Worm (Caenorhabditis elegans) whole organism, early embryonic: ENCODE data around the gene C50H2.4.

Experiments used
- B0310.2 ChIP-seq: sonication (generic microtip); optimal IDR thresholded peaks from 2 replicates; lab custom pipeline; 2016; ENCODE audit warnings: mild to moderate bottlenecking, missing genetic modification characterization, missing compliant biosample characterization
- F13C5.2 ChIP-seq: sonication (generic microtip); optimal IDR thresholded peaks from 2 replicates; lab custom pipeline; 2017; ENCODE audit warnings: mild to moderate bottlenecking, missing genetic modification characterization, inconsistent platforms, missing compliant biosample characterization
- aly-1 ChIP-seq: sonication (generic microtip); optimal IDR thresholded peaks from 2 replicates; lab custom pipeline; 2016; ENCODE audit warnings: missing genetic modification characterization, missing compliant biosample characterization
- ama-1 ChIP-seq: fragments of 150-350 bp; optimal IDR thresholded peaks from 2 replicates; lab custom pipeline; 2014
- ceh-13 ChIP-seq: fragments of 200-800 bp; sonication (Bioruptor generic); optimal IDR thresholded peaks from 2 replicates; lab custom pipeline; 2018; ENCODE audit warnings: mild to moderate bottlenecking, missing genetic modification characterization, missing compliant biosample characterization
- ceh-36 ChIP-seq: sonication (generic microtip); optimal IDR thresholded peaks from 2 replicates; lab custom pipeline; 2016; ENCODE audit warnings: missing genetic modification characterization, inconsistent platforms, missing compliant biosample characterization
- ets-7 ChIP-seq: sonication (generic microtip); optimal IDR thresholded peaks from 2 replicates; lab custom pipeline; 2016; ENCODE audit warnings: missing genotype, missing genetic modification characterization, missing compliant biosample characterization
- flt-1 ChIP-seq: fragments of 200-800 bp; sonication (Bioruptor generic); IDR thresholded peaks from 2 replicates; pipeline ENCODE4 v1.3.6; 2022; ENCODE audit warnings: missing genetic modification characterization, missing compliant biosample characterization
- hmbx-1 ChIP-seq: sonication (generic microtip); optimal IDR thresholded peaks from 2 replicates; lab custom pipeline; 2016; ENCODE audit warnings: mild to moderate bottlenecking, missing genetic modification characterization, missing compliant biosample characterization
- hmg-4 ChIP-seq: fragments of 200-800 bp; sonication (Bioruptor generic); optimal IDR thresholded peaks from 2 replicates; lab custom pipeline; 2018; ENCODE audit warnings: mild to moderate bottlenecking, missing genetic modification characterization, missing compliant biosample characterization
- hnd-1 ChIP-seq: sonication (generic microtip); optimal IDR thresholded peaks from 2 replicates; lab custom pipeline; 2016; ENCODE audit warnings: missing genetic modification characterization, missing compliant biosample characterization
- pes-1 ChIP-seq: fragments of 200-800 bp; sonication (Bioruptor generic); IDR thresholded peaks from 2 replicates; pipeline ENCODE4 v1.3.6; 2022; ENCODE audit warnings: missing genetic modification reagents, missing genetic modification characterization, missing compliant biosample characterization
- scrt-1 ChIP-seq: fragments of 200-800 bp; sonication (Bioruptor generic); IDR thresholded peaks from 2 replicates; pipeline ENCODE4 v1.3.6; 2022; ENCODE audit warnings: missing genetic modification characterization, missing compliant biosample characterization
- sea-1 ChIP-seq: fragments of 200-800 bp; sonication (Bioruptor generic); conservative IDR thresholded peaks from 2 replicates; pipeline ENCODE4 v1.3.6; 2022; ENCODE audit warnings: missing genetic modification characterization, missing compliant biosample characterization
- tbx-11 ChIP-seq: fragments of 200-800 bp; sonication (Bioruptor generic); IDR thresholded peaks from 2 replicates; pipeline ENCODE4 v1.3.6; 2022; ENCODE audit warnings: missing genetic modification characterization, missing compliant biosample characterization
- tbx-37 ChIP-seq: fragments of 200-800 bp; sonication (Bioruptor generic); conservative IDR thresholded peaks from 2 replicates; pipeline ENCODE4 v1.3.6; 2022; ENCODE audit warnings: missing genetic modification reagents, missing genetic modification characterization, missing compliant biosample characterization
- tra-4 ChIP-seq: sonication (generic microtip); optimal IDR thresholded peaks from 2 replicates; lab custom pipeline; 2017; ENCODE audit warnings: missing genetic modification characterization, missing compliant biosample characterization

C50H2.4 gene

ce11 chrV:9899278-9899677 is 17.5 kb upstream of the C50H2.4 start, which contains the start of gene egl-47:
TSS of gene egl-47 (plus strand) at chrV:9899578.
- TF ChIP-seq ceh-13 (GFP tag; lab: Kevin White, UChicago) (no peak), tbx-37 (GFP tag; lab: Robert Waterston, UW) (no peak), ceh-36 (tag; lab: Kevin White, UChicago) (no peak), F13C5.2 (tag; lab: Kevin White, UChicago) (no peak), hmg-4 (GFP tag; lab: Kevin White, UChicago) (no peak), tbx-11 (no peak), ets-7 (no peak), scrt-1 (GFP tag; lab: Robert Waterston, UW) (no peak), ama-1 (lab: Kevin White, UChicago) (no peak), aly-1 (tag; lab: Kevin White, UChicago) (no peak), B0310.2 (tag; lab: Kevin White, UChicago) (no peak), sea-1 (no peak), tra-4 (tag; lab: Kevin White, UChicago) (no peak), hmbx-1 (tag; lab: Kevin White, UChicago) (no peak), pes-1 (GFP tag; lab: Robert Waterston, UW) (no peak), hnd-1 (tag; lab: Kevin White, UChicago) (no peak), flt-1 (GFP tag; lab: Robert Waterston, UW) (no peak)

DNA sequence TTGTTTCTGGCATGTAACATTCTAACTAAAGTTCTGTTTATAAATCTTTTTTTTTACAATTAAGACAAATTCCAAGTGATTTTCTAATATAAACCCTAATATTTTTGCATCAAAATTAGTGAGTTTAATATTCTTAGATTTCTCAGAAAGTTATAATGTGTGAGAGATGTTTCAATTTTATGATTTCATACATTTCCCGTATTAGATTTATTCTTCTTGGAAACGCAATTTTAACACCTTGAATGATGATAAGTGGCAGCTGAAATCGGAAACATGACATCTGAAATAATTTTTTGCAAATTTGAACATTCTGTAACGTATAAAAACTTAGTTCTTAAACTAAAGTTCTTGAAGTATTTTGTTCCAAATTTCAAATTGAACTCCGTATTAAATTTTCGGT is 15.6 kb upstream of the C50H2.4 start:
- TF ChIP-seq tbx-37 (GFP tag; lab: Robert Waterston, UW) (no peak), hmg-4 (GFP tag; lab: Kevin White, UChicago) (no peak), hnd-1 (tag; lab: Kevin White, UChicago) (no peak), flt-1 (GFP tag; lab: Robert Waterston, UW) (no peak), tra-4 (tag; lab: Kevin White, UChicago) (no peak), pes-1 (GFP tag; lab: Robert Waterston, UW) (no peak)

DNA sequence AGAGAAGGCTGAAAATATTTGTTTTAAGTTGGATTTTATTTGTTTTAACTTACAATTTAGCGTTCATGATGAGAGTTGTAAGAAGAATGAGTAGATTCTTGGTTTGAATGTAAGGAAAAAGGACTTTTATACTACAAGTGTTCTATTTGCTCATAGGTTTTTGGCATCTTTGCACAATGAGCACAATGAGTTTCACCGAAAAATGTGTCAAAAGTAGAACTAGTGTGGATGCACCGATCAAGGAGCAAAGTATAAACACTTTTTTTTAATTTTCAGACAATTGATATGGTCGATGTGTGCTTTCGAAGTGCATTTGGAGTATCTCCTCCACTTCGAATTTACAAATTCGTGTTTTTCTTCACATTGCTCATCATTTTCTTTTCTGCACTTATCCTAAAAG is 10.7 kb upstream of the C50H2.4 start, which contains the start of gene fipr-11:
fipr-11 (minus strand) TSS at position 101 of the 400 bp plus-strand sequence.
- TF ChIP-seq ets-7, result no peak
- TF ChIP-seq hmbx-1 (tag; lab: Kevin White, UChicago), result no peak
- no peak for TF ChIP-seq B0310.2 (tag; lab: Kevin White, UChicago)
- TF ChIP-seq pes-1 (GFP tag; lab: Robert Waterston, UW), result no peak
- TF ChIP-seq scrt-1 (GFP tag; lab: Robert Waterston, UW), result no peak
- TF ChIP-seq tra-4 (tag; lab: Kevin White, UChicago), result no peak
- no peak for TF ChIP-seq F13C5.2 (tag; lab: Kevin White, UChicago)
- no peak for TF ChIP-seq sea-1
- TF ChIP-seq tbx-37 (GFP tag; lab: Robert Waterston, UW), result no peak
- no peak for TF ChIP-seq ceh-13 (GFP tag; lab: Kevin White, UChicago)
- no peak for TF ChIP-seq aly-1 (tag; lab: Kevin White, UChicago)

- TF ChIP-seq pes-1 (GFP tag; lab: Robert Waterston, UW), result no peak
- no peak for TF ChIP-seq ceh-13 (GFP tag; lab: Kevin White, UChicago)
- TF ChIP-seq ets-7, result no peak
- TF ChIP-seq hmg-4 (GFP tag; lab: Kevin White, UChicago), result no peak
- no peak for TF ChIP-seq flt-1 (GFP tag; lab: Robert Waterston, UW)
- no peak for TF ChIP-seq tbx-37 (GFP tag; lab: Robert Waterston, UW)
- TF ChIP-seq hnd-1 (tag; lab: Kevin White, UChicago), result no peak
- TF ChIP-seq hmbx-1 (tag; lab: Kevin White, UChicago), result no peak
- TF ChIP-seq tbx-11, result no peak
- TF ChIP-seq tra-4 (tag; lab: Kevin White, UChicago), result no peak
- TF ChIP-seq B0310.2 (tag; lab: Kevin White, UChicago), result no peak
- TF ChIP-seq scrt-1 (GFP tag; lab: Robert Waterston, UW), result no peak
- no peak for TF ChIP-seq F13C5.2 (tag; lab: Kevin White, UChicago)
- TF ChIP-seq sea-1, result no peak
- TF ChIP-seq ama-1 (lab: Kevin White, UChicago), result no peak
- no peak for TF ChIP-seq ceh-36 (tag; lab: Kevin White, UChicago)
- no peak for TF ChIP-seq aly-1 (tag; lab: Kevin White, UChicago)
Measured at ce11 chrV:9907205-9907604, 9.6 kb upstream of the C50H2.4 start.

DNA sequence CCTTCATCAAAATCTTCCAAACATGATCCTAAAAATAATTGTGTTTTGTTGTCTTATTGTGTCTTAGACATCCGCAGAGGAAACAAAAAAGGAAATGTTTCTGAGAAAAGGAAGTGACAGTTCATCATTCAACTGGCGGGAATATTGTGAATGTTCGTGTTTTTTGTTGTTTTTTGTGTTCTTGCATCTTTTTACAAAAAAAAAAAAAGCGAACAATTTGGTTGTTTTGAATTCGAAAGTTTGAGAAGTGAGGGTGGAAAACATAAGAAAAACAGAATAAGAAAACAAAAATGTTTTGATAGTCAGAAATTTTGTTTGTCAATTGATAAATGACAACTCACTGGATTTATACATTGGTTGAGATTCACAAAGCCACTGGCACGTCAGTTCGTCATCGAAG is 7.1 kb upstream of the C50H2.4 start:
- TF ChIP-seq tra-4 (tag; lab: Kevin White, UChicago) (no peak), ets-7 (no peak), aly-1 (tag; lab: Kevin White, UChicago) (no peak), ceh-36 (tag; lab: Kevin White, UChicago) (no peak), tbx-11 (no peak), F13C5.2 (tag; lab: Kevin White, UChicago) (no peak), pes-1 (GFP tag; lab: Robert Waterston, UW) (no peak), sea-1 (no peak), ceh-13 (GFP tag; lab: Kevin White, UChicago) (no peak), ama-1 (lab: Kevin White, UChicago) (no peak), B0310.2 (tag; lab: Kevin White, UChicago) (no peak), hmg-4 (GFP tag; lab: Kevin White, UChicago) (no peak), flt-1 (GFP tag; lab: Robert Waterston, UW) (no peak), scrt-1 (GFP tag; lab: Robert Waterston, UW) (no peak), tbx-37 (GFP tag; lab: Robert Waterston, UW) (no peak)

DNA sequence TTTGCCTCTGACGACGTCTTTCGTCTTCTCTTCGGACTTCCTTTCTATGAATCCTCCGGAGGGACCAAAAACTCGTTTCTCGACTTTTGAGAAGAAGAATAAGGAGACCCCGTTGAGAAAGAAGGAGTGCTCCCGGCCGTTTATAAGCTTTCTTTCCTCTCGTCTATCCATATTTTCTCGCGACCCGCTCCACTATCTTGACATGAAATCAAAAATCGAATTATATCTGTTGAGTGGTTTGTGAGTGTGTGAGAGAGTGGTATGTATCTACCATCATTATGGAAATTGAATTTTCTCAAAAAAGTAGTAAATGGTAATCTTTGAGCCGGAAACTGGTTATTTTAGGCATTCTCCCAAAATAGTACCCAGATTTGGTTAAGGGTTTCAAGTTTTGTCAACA is 5.6 kb upstream of the C50H2.4 start:
- TF ChIP-seq ets-7 (no peak), hmg-4 (GFP tag; lab: Kevin White, UChicago) (no peak), F13C5.2 (tag; lab: Kevin White, UChicago) (no peak), ceh-36 (tag; lab: Kevin White, UChicago) (no peak), tra-4 (tag; lab: Kevin White, UChicago) (no peak), tbx-37 (GFP tag; lab: Robert Waterston, UW) (no peak), pes-1 (GFP tag; lab: Robert Waterston, UW) (no peak), hmbx-1 (tag; lab: Kevin White, UChicago) (no peak), hnd-1 (tag; lab: Kevin White, UChicago) (no peak), aly-1 (tag; lab: Kevin White, UChicago) (no peak), tbx-11 (no peak), ceh-13 (GFP tag; lab: Kevin White, UChicago) (no peak), scrt-1 (GFP tag; lab: Robert Waterston, UW) (no peak), B0310.2 (tag; lab: Kevin White, UChicago) (no peak), flt-1 (GFP tag; lab: Robert Waterston, UW) (no peak), sea-1 (no peak), ama-1 (lab: Kevin White, UChicago) (no peak)
